Worm (Caenorhabditis elegans): ENCODE measurements around the gene jmjd-2.
A peak's percentile ranks its signal among the peaks of the same experiment; 100 is the strongest.

Gene jmjd-2

DNA sequence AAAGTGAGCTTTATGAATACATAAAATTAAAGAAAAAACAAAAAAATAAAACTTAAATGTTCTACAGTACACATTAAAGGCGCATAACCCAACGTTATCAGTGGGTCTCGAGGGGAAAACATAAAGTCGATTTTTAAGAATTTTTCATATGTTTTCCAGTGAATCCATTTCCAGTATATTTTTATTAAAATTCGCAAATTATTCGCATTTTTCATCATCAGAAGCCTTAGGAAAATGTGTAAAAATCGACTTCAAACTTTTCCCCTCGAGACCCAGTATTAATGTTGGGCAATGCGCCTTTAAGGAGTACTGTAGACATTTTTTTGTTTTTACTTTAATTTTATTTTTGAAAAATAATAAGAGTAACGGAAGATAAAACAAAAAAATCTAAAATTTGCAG, 25.3 kb downstream of the jmjd-2 start (continued):
- TF ChIP-seq snpc-4 (GFP tag; optimal IDR thresholded peaks at IDR 0.05), result no peak
- TF ChIP-seq snpc-4 (tag; optimal IDR thresholded peaks at IDR 0.05), result peak in 2 of 4 experiments; percentile 10 to 24
- no peak for TF ChIP-seq unc-62 (GFP tag; optimal IDR thresholded peaks at IDR 0.05)
- TF ChIP-seq atf-7 (tag; optimal IDR thresholded peaks at IDR 0.05), result no peak
- no peak for TF ChIP-seq cebp-2 (GFP tag; IDR thresholded peaks at IDR 0.05)
- TF ChIP-seq chd-7 (tag; optimal IDR thresholded peaks at IDR 0.05), result no peak
- TF ChIP-seq lin-54 (GFP tag; optimal IDR thresholded peaks at IDR 0.05), result peak; percentile 48
- no peak for TF ChIP-seq ets-4 (GFP tag; optimal IDR thresholded peaks at IDR 0.05)
- 0 out of 2 replicates have a peak, but pooled peaks have one; percentile 50 for TF ChIP-seq ekl-4 (GFP tag; IDR thresholded peaks at IDR 0.05)
- TF ChIP-seq nhr-80 (tag; optimal IDR thresholded peaks at IDR 0.05), result no peak
- no peak for TF ChIP-seq C06A6.2 (GFP tag; conservative IDR thresholded peaks at IDR 0.05)
- TF ChIP-seq F57A8.1 (GFP tag; optimal IDR thresholded peaks at IDR 0.05), result no peak
- TF ChIP-seq die-1 (tag; optimal IDR thresholded peaks at IDR 0.05), result no peak
- TF ChIP-seq F49E8.2 (tag; optimal IDR thresholded peaks at IDR 0.05; ENCODE audit: insufficient read depth), result peak; percentile 5
- no peak for TF ChIP-seq aptf-3 (GFP tag; IDR thresholded peaks at IDR 0.05)
- TF ChIP-seq egl-44 (GFP tag; IDR thresholded peaks at IDR 0.05), result no peak
- TF ChIP-seq B0035.1 (tag; optimal IDR thresholded peaks at IDR 0.05), result no peak
- TF ChIP-seq F39B2.1 (GFP tag; IDR thresholded peaks at IDR 0.05), result no peak
- no peak for TF ChIP-seq hsf-1 (GFP tag; IDR thresholded peaks at IDR 0.05)
- TF ChIP-seq T26A5.8 (tag; optimal IDR thresholded peaks at IDR 0.05), result no peak
- TF ChIP-seq Y79H2A.3 (GFP tag; conservative IDR thresholded peaks at IDR 0.05), result no peak
- TF ChIP-seq T07F8.4 (tag; optimal IDR thresholded peaks at IDR 0.05), result no peak
- no peak for TF ChIP-seq dpff-1 (tag; optimal IDR thresholded peaks at IDR 0.05)
- no peak for TF ChIP-seq nhr-27 (tag; optimal IDR thresholded peaks at IDR 0.05)
- TF ChIP-seq nhr-90 (tag; optimal IDR thresholded peaks at IDR 0.05), result no peak
- TF ChIP-seq snpc-1.1 (tag; optimal IDR thresholded peaks at IDR 0.05; ENCODE audit: insufficient read depth), result no peak
- TF ChIP-seq egrh-3 (GFP tag; IDR thresholded peaks at IDR 0.05), result 0 out of 2 replicates have a peak, but pooled peaks have one; percentile 11
- TF ChIP-seq tlf-1 (GFP tag; optimal IDR thresholded peaks at IDR 0.05), result no peak
- TF ChIP-seq ceh-100 (GFP tag; IDR thresholded peaks at IDR 0.05), result no peak
- TF ChIP-seq snpc-3.4 (tag; optimal IDR thresholded peaks at IDR 0.05), result peak; percentile 54

DNA sequence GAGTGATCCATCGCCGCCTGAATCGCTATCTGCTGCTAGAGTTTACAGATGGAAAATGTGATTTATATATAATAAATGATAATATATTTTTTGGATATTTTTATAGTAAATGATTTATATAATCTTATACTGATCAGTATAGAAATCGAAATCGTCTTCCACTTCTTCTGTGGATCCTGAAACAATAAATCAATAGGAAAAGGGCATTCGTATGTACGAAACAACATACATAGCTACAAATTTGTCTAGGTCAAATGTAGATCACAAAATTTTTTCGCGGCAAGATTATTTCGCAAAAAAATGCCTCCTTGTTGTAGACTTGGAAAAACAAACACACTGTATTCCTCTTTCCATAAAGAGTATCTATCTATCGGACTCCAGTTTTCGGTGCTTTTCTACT, 29.3 kb downstream of the jmjd-2 start, which contains the start of gene Y48B6A.10:
Y48B6A.10 (plus strand) TSS at position 301 of the 400 bp plus-strand sequence.
- TF ChIP-seq efl-1 (GFP tag; optimal IDR thresholded peaks at IDR 0.05), result peak; percentile 19
- TF ChIP-seq rec-8 (tag; optimal IDR thresholded peaks at IDR 0.05), result no peak
- peak; percentile 39; the same call in 1 of the 2 replicates for TF ChIP-seq madf-6 (GFP tag; IDR thresholded peaks at IDR 0.05)

DNA sequence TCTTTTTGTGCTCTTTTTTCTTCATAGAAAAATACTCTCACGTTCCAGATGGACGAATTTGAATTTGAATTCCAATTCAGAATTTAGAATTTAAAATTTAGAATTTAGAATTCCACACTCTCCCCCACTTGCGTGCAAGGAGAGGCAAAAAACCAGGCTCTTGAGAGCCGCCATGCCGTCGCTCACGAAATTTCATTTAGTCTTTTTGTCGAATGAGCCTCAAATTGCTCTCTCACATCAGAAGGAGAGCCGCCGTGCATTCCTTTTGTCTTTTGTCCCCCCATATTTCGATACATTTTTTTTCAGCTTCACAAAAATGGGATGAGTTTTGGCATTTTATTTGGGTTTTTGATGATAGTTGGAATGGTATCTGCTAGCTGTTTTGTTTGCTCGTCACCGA, 32.3 kb downstream of the jmjd-2 start, which contains the start of gene hot-7:
hot-7 (plus strand) TSS at position 301 of the 400 bp plus-strand sequence.
- no peak for TF ChIP-seq hmg-1.2 (GFP tag; IDR thresholded peaks at IDR 0.05)
- no peak for TF ChIP-seq ceh-27 (GFP tag; optimal IDR thresholded peaks at IDR 0.05)

DNA sequence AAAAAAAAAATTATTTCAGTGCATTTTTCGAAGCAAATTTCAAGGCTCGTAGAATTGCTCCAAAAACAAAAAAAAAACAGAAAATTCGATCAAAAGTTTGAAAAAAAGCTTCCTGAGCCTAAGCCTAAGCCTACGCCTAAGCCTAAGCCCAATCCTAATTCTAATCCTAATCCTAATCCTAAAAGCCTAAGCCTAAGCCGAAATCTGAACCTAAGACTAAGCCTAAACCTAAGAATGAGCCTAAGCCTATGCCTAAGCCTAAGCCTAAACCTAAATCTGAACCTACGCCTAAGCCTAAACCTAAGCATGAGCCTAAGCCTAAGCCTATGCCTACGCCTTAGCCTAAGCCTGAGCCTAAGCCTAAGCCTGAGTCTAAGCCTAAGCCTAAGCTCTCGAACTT, 37.2 kb downstream of the jmjd-2 start:
- TF ChIP-seq rpc-1 (optimal IDR thresholded peaks at IDR 0.05) (no peak), rpc-1 (tag; optimal IDR thresholded peaks at IDR 0.05) (no peak), pha-4 (tag; optimal IDR thresholded peaks at IDR 0.05) (no peak), lin-35 (GFP tag; optimal IDR thresholded peaks at IDR 0.05) (no peak), efl-1 (GFP tag; optimal IDR thresholded peaks at IDR 0.05) (no peak), F22D6.2 (tag; optimal IDR thresholded peaks at IDR 0.05) (no peak), madf-8 (GFP tag; conservative IDR thresholded peaks at IDR 0.05) (no peak), ceh-100 (GFP tag; IDR thresholded peaks at IDR 0.05) (no peak), die-1 (tag; optimal IDR thresholded peaks at IDR 0.05) (no peak), dpff-1 (tag; optimal IDR thresholded peaks at IDR 0.05) (no peak)

All from whole organism, young adult.